Worm (Caenorhabditis elegans): ENCODE data around the gene trmt-10C.2.
A peak's percentile ranks its signal among the peaks of the same experiment; 100 is the strongest.

Gene trmt-10C.2

ce11 chrIII:6331211-6331782 lies 14.8 kb upstream of the trmt-10C.2 start, which contains the start of gene C56G2.4:
Gene C56G2.4, plus strand, starts transcription at chrIII:6331732.
- TF ChIP-seq aly-1 (tag; optimal IDR thresholded peaks at IDR 0.05): no peak
- TF ChIP-seq tbx-37 (GFP tag; conservative IDR thresholded peaks at IDR 0.05): no peak
- no peak for TF ChIP-seq scrt-1 (GFP tag; IDR thresholded peaks at IDR 0.05)

ce11 chrIII:6334364-6334763 lies 11.7 kb upstream of the trmt-10C.2 start:
- TF ChIP-seq B0310.2 (tag; optimal IDR thresholded peaks at IDR 0.05): no peak
- no peak for TF ChIP-seq scrt-1 (GFP tag; IDR thresholded peaks at IDR 0.05)
- no peak for TF ChIP-seq hmg-4 (GFP tag; optimal IDR thresholded peaks at IDR 0.05)
- no peak for TF ChIP-seq tbx-11 (GFP tag; IDR thresholded peaks at IDR 0.05)
- no peak for TF ChIP-seq sea-1 (GFP tag; conservative IDR thresholded peaks at IDR 0.05)
- TF ChIP-seq ets-7 (tag; optimal IDR thresholded peaks at IDR 0.05): no peak
- TF ChIP-seq hnd-1 (tag; optimal IDR thresholded peaks at IDR 0.05): no peak
- TF ChIP-seq ama-1 (optimal IDR thresholded peaks at IDR 0.05): no peak
- no peak for TF ChIP-seq tbx-37 (GFP tag; conservative IDR thresholded peaks at IDR 0.05)

DNA sequence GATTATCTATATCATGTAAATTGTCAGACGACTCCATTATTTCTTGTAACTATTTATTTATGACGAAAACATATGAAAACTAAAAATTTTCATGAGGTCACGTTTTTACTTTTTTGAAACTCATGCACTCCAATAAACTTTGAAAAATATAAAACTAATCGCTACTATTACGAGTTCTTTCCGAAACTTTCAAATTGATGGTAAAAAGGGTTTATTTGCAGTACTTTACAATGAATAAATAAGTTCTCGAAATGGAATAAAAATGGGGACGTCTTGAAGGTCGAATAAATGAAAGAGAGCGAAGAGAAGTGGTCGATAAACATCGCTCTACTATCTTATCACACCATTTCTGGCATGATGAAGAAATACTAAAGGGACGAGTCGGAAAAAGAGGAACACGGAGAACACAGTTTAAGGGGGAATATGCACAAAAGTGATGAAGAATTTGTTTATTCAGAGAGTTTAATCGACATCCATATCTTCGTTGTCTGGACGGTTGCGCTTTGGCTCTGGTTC lies 6.1 kb upstream of the trmt-10C.2 start, which contains the start of gene let-767:
Gene let-767, minus strand, starts transcription at position 51 of the 516 bp plus-strand sequence.
- TF ChIP-seq ceh-36 (tag; optimal IDR thresholded peaks at IDR 0.05) (no peak), F13C5.2 (tag; optimal IDR thresholded peaks at IDR 0.05) (no peak), aly-1 (tag; optimal IDR thresholded peaks at IDR 0.05) (no peak), hmbx-1 (tag; optimal IDR thresholded peaks at IDR 0.05) (no peak), sea-1 (GFP tag; conservative IDR thresholded peaks at IDR 0.05) (no peak), ets-7 (tag; optimal IDR thresholded peaks at IDR 0.05) (no peak), tbx-11 (GFP tag; IDR thresholded peaks at IDR 0.05) (no peak), flt-1 (GFP tag; IDR thresholded peaks at IDR 0.05) (no peak), scrt-1 (GFP tag; IDR thresholded peaks at IDR 0.05) (no peak), tbx-37 (GFP tag; conservative IDR thresholded peaks at IDR 0.05) (no peak), pes-1 (GFP tag; IDR thresholded peaks at IDR 0.05) (no peak), B0310.2 (tag; optimal IDR thresholded peaks at IDR 0.05) (no peak), ama-1 (optimal IDR thresholded peaks at IDR 0.05) (no peak), hnd-1 (tag; optimal IDR thresholded peaks at IDR 0.05) (no peak), ceh-13 (GFP tag; optimal IDR thresholded peaks at IDR 0.05) (no peak), hmg-4 (GFP tag; optimal IDR thresholded peaks at IDR 0.05) (no peak), tra-4 (tag; optimal IDR thresholded peaks at IDR 0.05) (no peak)

- TF ChIP-seq F13C5.2 (tag; optimal IDR thresholded peaks at IDR 0.05): peak; percentile 71
- TF ChIP-seq tra-4 (tag; optimal IDR thresholded peaks at IDR 0.05): no peak
Measured at ce11 chrIII:6341878-6342453, 4.1 kb upstream of the trmt-10C.2 start, which contains the start of gene rpn-13. Gene rpn-13, minus strand, starts transcription at chrIII:6341928.

DNA sequence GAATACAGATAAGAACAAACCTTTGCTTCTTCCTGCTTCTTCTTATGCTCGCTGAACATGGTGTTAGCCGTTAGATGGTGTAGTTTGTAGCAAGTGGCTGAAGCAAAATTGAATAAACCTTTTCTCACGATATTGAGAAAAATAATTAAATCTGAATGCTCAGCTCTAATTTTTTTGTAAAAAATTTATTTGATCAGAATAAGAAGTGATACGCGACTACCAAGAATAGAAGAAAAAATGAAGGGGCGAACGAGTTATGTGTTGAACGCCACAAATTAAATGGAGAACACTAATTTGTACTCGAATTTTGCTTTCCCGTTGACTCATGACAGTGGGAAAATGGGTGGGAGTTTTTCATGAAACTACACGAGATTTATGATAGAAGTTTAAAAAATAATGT lies 2.9 kb upstream of the trmt-10C.2 start, which contains the start of gene C56G2.9:
Gene C56G2.9, minus strand, starts transcription at position 101 of the 400 bp plus-strand sequence.
- TF ChIP-seq tra-4 (tag; optimal IDR thresholded peaks at IDR 0.05) (no peak), ceh-13 (GFP tag; optimal IDR thresholded peaks at IDR 0.05) (no peak), sea-1 (GFP tag; conservative IDR thresholded peaks at IDR 0.05) (no peak), tbx-37 (GFP tag; conservative IDR thresholded peaks at IDR 0.05) (no peak), ceh-36 (tag; optimal IDR thresholded peaks at IDR 0.05) (no peak), ets-7 (tag; optimal IDR thresholded peaks at IDR 0.05) (no peak), hmg-4 (GFP tag; optimal IDR thresholded peaks at IDR 0.05) (no peak), pes-1 (GFP tag; IDR thresholded peaks at IDR 0.05) (no peak), F13C5.2 (tag; optimal IDR thresholded peaks at IDR 0.05) (no peak), tbx-11 (GFP tag; IDR thresholded peaks at IDR 0.05) (no peak), hnd-1 (tag; optimal IDR thresholded peaks at IDR 0.05) (no peak)

DNA sequence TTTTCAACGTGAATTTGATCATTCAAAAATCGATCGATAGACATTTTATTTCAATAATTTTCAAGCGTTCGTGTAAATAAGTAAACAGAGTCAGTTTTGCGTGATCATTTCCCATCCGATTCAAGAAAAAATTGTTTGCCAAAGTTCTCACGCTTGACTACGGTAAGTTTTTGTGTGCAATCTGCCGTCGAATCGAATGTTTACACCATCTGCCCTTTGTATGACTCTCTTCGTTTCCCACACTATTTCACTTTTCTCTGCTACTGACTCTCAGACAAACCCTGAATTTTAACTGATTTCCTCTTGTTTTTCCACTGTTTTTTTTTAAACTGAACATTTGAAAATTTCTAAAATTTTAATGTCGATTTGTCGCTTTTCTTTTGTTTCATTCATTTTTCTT lies 1.3 kb upstream of the trmt-10C.2 start:
- TF ChIP-seq tbx-37 (GFP tag; conservative IDR thresholded peaks at IDR 0.05) (no peak), F13C5.2 (tag; optimal IDR thresholded peaks at IDR 0.05) (peak; percentile 86)

DNA sequence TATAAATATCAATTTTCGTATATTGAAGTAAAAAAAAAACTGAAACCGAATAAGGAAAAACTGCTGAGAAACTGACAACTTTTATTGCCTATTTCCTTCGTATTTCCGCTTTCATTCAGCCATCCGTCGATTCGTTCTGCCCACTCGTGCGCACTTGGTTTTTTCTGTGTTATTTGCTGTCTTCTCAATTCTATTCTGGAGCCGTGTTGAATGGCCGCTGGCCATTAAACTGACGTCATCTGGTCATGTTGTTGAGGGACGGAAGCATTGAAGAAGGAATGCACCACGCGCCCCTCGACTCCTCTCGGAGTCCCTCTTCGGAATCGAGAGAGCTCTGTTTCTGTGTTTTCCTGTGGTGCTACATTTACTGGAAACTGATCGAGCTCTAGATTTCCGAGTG lies 2.5 kb downstream of the trmt-10C.2 start:
- TF ChIP-seq B0310.2 (tag; optimal IDR thresholded peaks at IDR 0.05): no peak
- no peak for TF ChIP-seq aly-1 (tag; optimal IDR thresholded peaks at IDR 0.05)
- TF ChIP-seq ceh-36 (tag; optimal IDR thresholded peaks at IDR 0.05): no peak
- TF ChIP-seq ama-1 (optimal IDR thresholded peaks at IDR 0.05): no peak

ce11 chrIII:6350424-6350823 lies 4.3 kb downstream of the trmt-10C.2 start:
- TF ChIP-seq scrt-1 (GFP tag; IDR thresholded peaks at IDR 0.05) (no peak), ets-7 (tag; optimal IDR thresholded peaks at IDR 0.05) (no peak), tra-4 (tag; optimal IDR thresholded peaks at IDR 0.05) (no peak), hnd-1 (tag; optimal IDR thresholded peaks at IDR 0.05) (no peak), B0310.2 (tag; optimal IDR thresholded peaks at IDR 0.05) (no peak), ceh-36 (tag; optimal IDR thresholded peaks at IDR 0.05) (no peak), pes-1 (GFP tag; IDR thresholded peaks at IDR 0.05) (no peak), flt-1 (GFP tag; IDR thresholded peaks at IDR 0.05) (no peak), sea-1 (GFP tag; conservative IDR thresholded peaks at IDR 0.05) (no peak), tbx-37 (GFP tag; conservative IDR thresholded peaks at IDR 0.05) (no peak), tbx-11 (GFP tag; IDR thresholded peaks at IDR 0.05) (no peak)
